Fruit fly (Drosophila melanogaster) whole organism, adult: ENCODE measurements around the gene CG11317.

Source experiments
- CG12768 ChIP-seq: fragments of 200-800 bp; sonication (Bioruptor generic); optimal IDR thresholded peaks from 2 replicates; lab custom pipeline; 2017; ENCODE audit warnings: missing biosample characterization, missing genetic modification characterization, mild to moderate bottlenecking, moderate library complexity, missing genetic modification reagents
- CG5204 ChIP-seq: fragments of 200-800 bp; sonication (Bioruptor generic); optimal IDR thresholded peaks from 2 replicates; lab custom pipeline; 2016; ENCODE audit warnings: missing biosample characterization, missing genetic modification characterization
- kay ChIP-seq: fragments of 200-800 bp; sonication (Bioruptor generic); peaks from one replicate; lab custom pipeline; 2016; ENCODE audit warnings: missing biosample characterization, missing genetic modification characterization, borderline replicate concordance
- ovo ChIP-seq: fragments of 200-800 bp; sonication (Bioruptor generic); optimal IDR thresholded peaks from 2 replicates; lab custom pipeline; 2016; ENCODE audit warnings: missing biosample characterization, missing genetic modification characterization
- tj ChIP-seq: fragments of 200-800 bp; sonication (Bioruptor generic); optimal IDR thresholded peaks from 3 replicates; lab custom pipeline; 2017; ENCODE audit warnings: missing biosample characterization, mild to moderate bottlenecking, missing genetic modification characterization, moderate library complexity

- TF ChIP-seq tj (GFP tag; lab: Kevin White, UChicago) (no peak), ovo (GFP tag; lab: Kevin White, UChicago) (no peak), CG12768 (GFP tag; lab: Kevin White, UChicago) (no peak), CG5204 (GFP tag; lab: Kevin White, UChicago) (no peak), kay (peak; percentile 41)
These were observed 32.3 kb downstream of the CG11317 start, which contains the start of gene Sox100B for dm6 chr3R:31064653-31065322.
